Worm (Caenorhabditis elegans): ENCODE results near the gene F46C5.10.

ce11 chrII:8770675-8771074 lies 48.2 kb downstream of the F46C5.10 start, which contains the start of gene let-19:
- TF ChIP-seq dao-5 (tag; optimal IDR thresholded peaks at IDR 0.05) (no peak), W03F9.2 (tag; optimal IDR thresholded peaks at IDR 0.05) (no peak)

All from whole organism, L4/young adult.